Fruit fly (Drosophila melanogaster): ENCODE results near the gene cocoon.

dm6 chr3L:15516956-15517355 lies 43.0 kb upstream of the cocoon start, which contains the start of gene CG13454:
- no peak for TF ChIP-seq HLH106 (tag; optimal IDR thresholded peaks at IDR 0.05)
- TF ChIP-seq Dfd (GFP tag; optimal IDR thresholded peaks at IDR 0.05) = no peak
- TF ChIP-seq N (GFP tag; optimal IDR thresholded peaks at IDR 0.05) = no peak
- no peak for TF ChIP-seq dsf (GFP tag; optimal IDR thresholded peaks at IDR 0.05; ENCODE audit: borderline replicate concordance)

All from whole organism, wandering third instar larva.